Fruit fly (Drosophila melanogaster) whole organism, adult: ENCODE measurements around the gene Rpp14b.

Source experiments
- CG7045 ChIP-seq: fragments of 200-800 bp; sonication (Bioruptor generic); optimal IDR thresholded peaks from 2 replicates; lab custom pipeline; 2017; ENCODE audit warnings: missing biosample characterization, mild to moderate bottlenecking, missing genetic modification characterization
- CG7101 ChIP-seq: fragments of 200-800 bp; sonication (Bioruptor generic); optimal IDR thresholded peaks from 2 replicates; lab custom pipeline; 2018; ENCODE audit warnings: missing biosample characterization, mild to moderate bottlenecking, missing genetic modification characterization, moderate library complexity
- Crg-1 ChIP-seq: fragments of 200-800 bp; sonication (Bioruptor generic); optimal IDR thresholded peaks from 2 replicates; lab custom pipeline; 2016; ENCODE audit warnings: missing biosample characterization, missing genetic modification characterization
- bab1 ChIP-seq: fragments of 200-800 bp; sonication (Bioruptor generic); optimal IDR thresholded peaks from 3 replicates; lab custom pipeline; 2019; ENCODE audit warnings: missing biosample characterization, mild to moderate bottlenecking, missing genetic modification characterization, moderate library complexity
- toe ChIP-seq: fragments of 200-800 bp; sonication (Bioruptor generic); optimal IDR thresholded peaks from 2 replicates; lab custom pipeline; 2016; ENCODE audit warnings: missing biosample characterization, missing genetic modification characterization

- TF ChIP-seq CG7101 (tag; lab: Kevin White, UChicago) = no peak
- no peak for TF ChIP-seq Crg-1 (GFP tag; lab: Kevin White, UChicago)
- no peak for TF ChIP-seq CG7045 (GFP tag; lab: Kevin White, UChicago)
- TF ChIP-seq toe = no peak
- no peak for TF ChIP-seq bab1
Measured at dm6 chr3R:30009173-30009572, 46.6 kb upstream of the Rpp14b start, which contains the start of gene CG7912.
